Worm (Caenorhabditis elegans) whole organism, late embryonic: ENCODE results near the gene sgn-1.

Experiments
- ama-1 ChIP-seq: fragments of 150-350 bp; optimal IDR thresholded peaks from 2 replicates; lab custom pipeline; 2014
- ceh-48 ChIP-seq: sonication (generic microtip); optimal IDR thresholded peaks from 2 replicates; lab custom pipeline; 2016; ENCODE audit warnings: missing genetic modification characterization, inconsistent platforms, missing compliant biosample characterization
- fkh-6 ChIP-seq: sonication (generic microtip); optimal IDR thresholded peaks from 2 replicates; lab custom pipeline; 2016; ENCODE audit warnings: missing genetic modification characterization, missing compliant biosample characterization
- lin-11 ChIP-seq: fragments of 200-800 bp; sonication (Bioruptor generic); optimal IDR thresholded peaks from 2 replicates; lab custom pipeline; 2018; ENCODE audit warnings: mild to moderate bottlenecking, missing genetic modification characterization, missing compliant biosample characterization
- nfya-1 ChIP-seq: sonication (generic microtip); optimal IDR thresholded peaks from 2 replicates; lab custom pipeline; 2017; ENCODE audit warnings: missing genetic modification characterization, mild to moderate bottlenecking, missing compliant biosample characterization, antibody characterized with exemption, moderate library complexity
- odd-2 ChIP-seq: sonication (generic microtip); optimal IDR thresholded peaks from 2 replicates; lab custom pipeline; 2017; ENCODE audit warnings: antibody characterized with exemption, mild to moderate bottlenecking, missing genetic modification characterization, missing compliant biosample characterization
- pqm-1 ChIP-seq: sonication (generic microtip); optimal IDR thresholded peaks from 2 replicates; lab custom pipeline; 2016; ENCODE audit warnings: missing genetic modification characterization, missing compliant biosample characterization
- sdc-2 ChIP-seq: sonication (generic microtip); optimal IDR thresholded peaks from 2 replicates; lab custom pipeline; 2016; ENCODE audit warnings: missing genotype, missing genetic modification characterization, missing compliant biosample characterization
- sox-2 ChIP-seq: fragments of 200-800 bp; sonication (Bioruptor generic); IDR thresholded peaks from 2 replicates; pipeline ENCODE4 v1.3.6; 2022; ENCODE audit warnings: missing genetic modification reagents, missing genetic modification characterization, missing compliant biosample characterization
- unc-3 ChIP-seq, 2 experiments: fragments of 200-800 bp in 1 of 2; sonication (Bioruptor generic) in 1 of 2; sonication (generic microtip) in 1 of 2; conservative IDR thresholded peaks in 1 of 2; optimal IDR thresholded peaks in 1 of 2; 2 replicates each; pipeline versions ENCODE4 v1.3.6 to Lab custom; 2016 to 2022; ENCODE audit warnings: missing compliant biosample characterization in 2 of 2, missing genetic modification characterization in 2 of 2, missing genetic modification reagents in 1 of 2

ce11 chrII:8799725-8800124 is 16.3 kb upstream of the sgn-1 start:
- no peak for TF ChIP-seq nfya-1 (tag; lab: Kevin White, UChicago)
- no peak for TF ChIP-seq fkh-6
- no peak for TF ChIP-seq pqm-1
- TF ChIP-seq sox-2 (GFP tag; lab: Robert Waterston, UW) = no peak
- no peak for TF ChIP-seq lin-11 (tag; lab: Kevin White, UChicago)
- TF ChIP-seq odd-2 (tag; lab: Kevin White, UChicago) = no peak
- TF ChIP-seq unc-3 (GFP tag; conservative IDR thresholded peaks at IDR 0.05; lab: Robert Waterston, UW) = no peak
- no peak for TF ChIP-seq unc-3 (tag; optimal IDR thresholded peaks at IDR 0.05; lab: Kevin White, UChicago)
- TF ChIP-seq ceh-48 (tag; lab: Kevin White, UChicago) = no peak
- TF ChIP-seq sdc-2 (tag; lab: Kevin White, UChicago) = no peak
- no peak for TF ChIP-seq ama-1 (lab: Kevin White, UChicago)
